Fruit fly (Drosophila melanogaster) whole organism, adult: Measurements from ENCODE around the gene CG13021.

Experiments used
- CG7101 ChIP-seq: fragments of 200-800 bp; sonication (Bioruptor generic); optimal IDR thresholded peaks from 2 replicates; lab custom pipeline; 2018; ENCODE audit warnings: missing biosample characterization, mild to moderate bottlenecking, missing genetic modification characterization, moderate library complexity
- pad ChIP-seq: fragments of 200-800 bp; sonication (Bioruptor generic); optimal IDR thresholded peaks from 3 replicates; lab custom pipeline; 2017; ENCODE audit warnings: missing biosample characterization, missing genetic modification characterization, mild to moderate bottlenecking, moderate library complexity, missing genetic modification reagents

DNA sequence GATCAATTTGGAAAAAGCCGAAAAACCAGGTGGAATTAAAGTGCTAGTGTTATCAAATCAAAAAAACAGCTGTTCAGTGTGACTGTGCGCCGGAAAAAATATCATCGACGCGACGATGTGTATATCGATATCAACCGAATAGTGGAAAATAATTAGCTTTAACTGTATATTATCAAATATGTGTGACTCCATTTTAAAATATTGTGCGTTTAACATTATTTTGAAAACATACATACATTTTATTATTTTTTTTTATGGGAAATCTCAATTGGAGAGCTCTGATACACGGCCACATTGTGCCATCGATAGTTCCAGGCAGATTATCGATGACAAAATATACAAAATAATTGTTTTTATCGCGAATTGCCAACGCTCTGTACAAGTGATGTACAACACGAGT lies 28.8 kb upstream of the CG13021 start, which contains the start of the genes CG14270 and CG10803:
- TF ChIP-seq CG7101 (tag; lab: Kevin White, UChicago) (no peak), pad (GFP tag; lab: Kevin White, UChicago) (no peak)
